Worm (Caenorhabditis elegans) whole organism, L2 larva: Measurements from ENCODE around the gene F20D1.22.

Experiments used
- alr-1 ChIP-seq: fragments of 150-350 bp; optimal IDR thresholded peaks from 2 replicates; lab custom pipeline; 2014; ENCODE audit warnings: missing biosample characterization, missing genetic modification characterization
- lsy-2 ChIP-seq, 2 experiments: fragments of 150-350 bp in 1 of 2; sonication (generic microtip) in 1 of 2; optimal IDR thresholded peaks; 2 replicates each; lab custom pipeline; 2014 to 2017; ENCODE audit warnings: missing biosample characterization in 2 of 2, missing genetic modification characterization in 2 of 2
- nhr-11 ChIP-seq: fragments of 150-350 bp; optimal IDR thresholded peaks from 2 replicates; lab custom pipeline; 2014; ENCODE audit warnings: missing biosample characterization, missing genetic modification characterization
- nhr-21 ChIP-seq: fragments of 150-350 bp; optimal IDR thresholded peaks from 2 replicates; lab custom pipeline; 2014; ENCODE audit warnings: missing biosample characterization, missing genetic modification characterization
- nhr-25 ChIP-seq: fragments of 150-350 bp; sonication (generic microtip); optimal IDR thresholded peaks from 3 replicates; lab custom pipeline; 2014; ENCODE audit warnings: missing biosample characterization, missing genetic modification characterization
- nhr-77 ChIP-seq: fragments of 150-350 bp; optimal IDR thresholded peaks from 2 replicates; lab custom pipeline; 2014; ENCODE audit warnings: missing biosample characterization, missing genetic modification characterization
- sma-3 ChIP-seq: sonication (generic microtip); optimal IDR thresholded peaks from 2 replicates; lab custom pipeline; 2016; ENCODE audit warnings: missing genetic modification reagents, missing genetic modification characterization, missing compliant biosample characterization
- unc-39 ChIP-seq: fragments of 150-350 bp; optimal IDR thresholded peaks from 2 replicates; lab custom pipeline; 2014; ENCODE audit warnings: missing biosample characterization, missing genetic modification characterization
- unc-55 ChIP-seq: fragments of 150-350 bp; sonication (generic microtip); optimal IDR thresholded peaks from 3 replicates; lab custom pipeline; 2014; ENCODE audit warnings: missing biosample characterization, missing genetic modification reagents, missing genetic modification characterization
- unc-62 ChIP-seq: fragments of 150-350 bp; optimal IDR thresholded peaks from 2 replicates; lab custom pipeline; 2014; ENCODE audit warnings: missing biosample characterization, missing genetic modification reagents, missing genetic modification characterization
- ztf-1 ChIP-seq: fragments of 200-800 bp; sonication (Bioruptor generic); conservative IDR thresholded peaks from 2 replicates; pipeline ENCODE4 v1.3.6; 2022; ENCODE audit warnings: missing genetic modification characterization, missing compliant biosample characterization
- ztf-11 ChIP-seq: sonication (generic microtip); optimal IDR thresholded peaks from 2 replicates; lab custom pipeline; 2017; ENCODE audit warnings: missing biosample characterization, missing genetic modification characterization
- ztf-4 ChIP-seq: fragments of 150-350 bp; optimal IDR thresholded peaks from 2 replicates; lab custom pipeline; 2014; ENCODE audit warnings: missing biosample characterization, missing genetic modification characterization

- TF ChIP-seq nhr-21 (tag; lab: Kevin White, UChicago) = peak; percentile 19
- no peak for TF ChIP-seq unc-62 (GFP tag; lab: Kevin White, UChicago)
- TF ChIP-seq alr-1 (tag; lab: Kevin White, UChicago) = no peak
- no peak for TF ChIP-seq ztf-4 (tag; lab: Kevin White, UChicago)
- peak; percentile 39 for TF ChIP-seq nhr-25
- TF ChIP-seq ztf-1 = no peak
- no peak for TF ChIP-seq unc-39 (tag; lab: Kevin White, UChicago)
- TF ChIP-seq ztf-11 (tag; lab: Kevin White, UChicago) = no peak
- peak; percentile 36 for TF ChIP-seq unc-55 (GFP tag; lab: Kevin White, UChicago)
- TF ChIP-seq nhr-11 = no peak
- no peak for TF ChIP-seq nhr-77 (tag; lab: Kevin White, UChicago)
- peak; percentile 14 for TF ChIP-seq sma-3 (GFP tag; lab: Kevin White, UChicago)
- peak in 1 of 2 experiments; percentile 43 for TF ChIP-seq lsy-2 (tag; optimal IDR thresholded peaks at IDR 0.05; lab: Kevin White, UChicago)
Measured at ce11 chrX:14946464-14947354, 19.9 kb upstream of the F20D1.22 start.
